Worm (Caenorhabditis elegans): ENCODE data around the gene W06G6.9.

DNA sequence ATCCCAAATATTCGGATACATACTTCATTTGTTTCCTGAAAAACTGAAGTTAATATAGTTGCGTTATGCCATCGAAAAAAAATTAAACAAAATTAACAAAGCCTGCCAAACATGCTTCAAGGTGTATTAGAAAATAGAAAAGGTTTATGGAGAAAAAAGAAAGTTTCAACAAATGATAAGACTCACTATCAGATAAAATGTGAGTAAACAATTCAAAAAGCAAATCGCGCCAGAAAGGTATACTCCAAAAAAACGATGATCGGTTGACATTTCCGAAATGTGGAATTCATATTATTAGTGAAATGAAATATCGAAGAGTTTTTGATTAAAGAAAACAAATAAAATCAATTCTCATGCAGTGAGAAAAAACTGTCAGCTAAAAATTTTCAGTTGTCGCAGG lies 25.4 kb downstream of the W06G6.9 start, which contains the start of gene Y70C5A.3:
- no peak for TF ChIP-seq cog-1 (tag; optimal IDR thresholded peaks at IDR 0.05)
- no peak for TF ChIP-seq ztf-23 (GFP tag; IDR thresholded peaks at IDR 0.05)
- TF ChIP-seq flt-1 (GFP tag; IDR thresholded peaks at IDR 0.05) = no peak
- TF ChIP-seq ref-1 (GFP tag; conservative IDR thresholded peaks at IDR 0.05) = no peak
- no peak for TF ChIP-seq tab-1 (GFP tag; IDR thresholded peaks at IDR 0.05)

All from whole organism, midembryonic.